Fruit fly (Drosophila melanogaster) whole organism, embryonic: ENCODE measurements around the gene CG42716.

ENCODE experiments used
- Abd-B ChIP-seq: fragments of 200-800 bp; sonication (Bioruptor generic); optimal IDR thresholded peaks from 2 replicates; lab custom pipeline; 2018; ENCODE audit warnings: missing biosample characterization, mild to moderate bottlenecking, missing genetic modification characterization, moderate library complexity
- Aef1 ChIP-seq: fragments of 200-800 bp; sonication (Bioruptor generic); IDR thresholded peaks from 3 replicates; pipeline ENCODE4 v1.3.6; 2022; ENCODE audit warnings: missing biosample characterization, missing genetic modification characterization
- CG10147 ChIP-seq: fragments of 200-800 bp; sonication (Bioruptor generic); optimal IDR thresholded peaks from 2 replicates; lab custom pipeline; 2019; ENCODE audit warnings: missing biosample characterization, mild to moderate bottlenecking, missing genetic modification characterization, moderate library complexity
- CG10543 ChIP-seq: fragments of 200-800 bp; sonication (Bioruptor generic); optimal IDR thresholded peaks from 3 replicates; lab custom pipeline; 2017; ENCODE audit warnings: missing biosample characterization, mild to moderate bottlenecking, missing genetic modification characterization, moderate library complexity
- CG10979 ChIP-seq: fragments of 200-800 bp; sonication (Bioruptor generic); optimal IDR thresholded peaks from 2 replicates; lab custom pipeline; 2018; ENCODE audit warnings: missing biosample characterization, mild to moderate bottlenecking, missing genetic modification characterization, moderate library complexity
- CG11456 ChIP-seq: fragments of 200-800 bp; sonication (Bioruptor generic); IDR thresholded peaks from 3 replicates; pipeline ENCODE4 v1.3.6; 2022; ENCODE audit warnings: missing biosample characterization, missing genetic modification characterization
- CG11723 ChIP-seq: fragments of 200-800 bp; sonication (Bioruptor generic); optimal IDR thresholded peaks from 2 replicates; lab custom pipeline; 2017; ENCODE audit warnings: missing biosample characterization, mild to moderate bottlenecking, missing genetic modification characterization
- CG12744 ChIP-seq: fragments of 200-800 bp; sonication (Bioruptor generic); optimal IDR thresholded peaks from 2 replicates; lab custom pipeline; 2016; ENCODE audit warnings: missing biosample characterization, missing genetic modification characterization
- CG12769 ChIP-seq: fragments of 200-800 bp; sonication (Bioruptor generic); optimal IDR thresholded peaks from 2 replicates; lab custom pipeline; 2019; ENCODE audit warnings: missing biosample characterization, mild to moderate bottlenecking, missing genetic modification characterization, moderate library complexity
- CG15514 ChIP-seq: fragments of 200-800 bp; sonication (Bioruptor generic); optimal IDR thresholded peaks from 3 replicates; lab custom pipeline; 2017; ENCODE audit warnings: missing biosample characterization, missing genetic modification characterization, mild to moderate bottlenecking, moderate library complexity, missing genetic modification reagents
- CG15696 ChIP-seq: fragments of 200-800 bp; sonication (Bioruptor generic); optimal IDR thresholded peaks from 2 replicates; lab custom pipeline; 2019; ENCODE audit warnings: missing biosample characterization, mild to moderate bottlenecking, missing genetic modification characterization, moderate library complexity
- CG16815 ChIP-seq: fragments of 200-800 bp; sonication (Bioruptor generic); optimal IDR thresholded peaks from 3 replicates; lab custom pipeline; 2017; ENCODE audit warnings: missing biosample characterization, mild to moderate bottlenecking, missing genetic modification characterization
- CG17328 ChIP-seq: fragments of 200-800 bp; sonication (Bioruptor generic); IDR thresholded peaks from 2 replicates; pipeline ENCODE4 v1.3.6; 2022; ENCODE audit warnings: missing biosample characterization, missing genetic modification characterization
- CG33557 ChIP-seq: fragments of 200-800 bp; sonication (Bioruptor generic); optimal IDR thresholded peaks from 2 replicates; lab custom pipeline; 2019; ENCODE audit warnings: missing biosample characterization, mild to moderate bottlenecking, missing genetic modification characterization, moderate library complexity
- CG4707 ChIP-seq: fragments of 200-800 bp; sonication (Bioruptor generic); optimal IDR thresholded peaks from 2 replicates; lab custom pipeline; 2018; ENCODE audit warnings: missing biosample characterization, mild to moderate bottlenecking, missing genetic modification characterization, moderate library complexity
- CG6272 ChIP-seq: fragments of 200-800 bp; sonication (Bioruptor generic); IDR thresholded peaks from 2 replicates; pipeline ENCODE4 v1.3.6; 2022; ENCODE audit warnings: missing biosample characterization, missing genetic modification characterization
- CG6854 ChIP-seq: fragments of 200-800 bp; sonication (Bioruptor generic); optimal IDR thresholded peaks from 3 replicates; lab custom pipeline; 2017; ENCODE audit warnings: missing biosample characterization, mild to moderate bottlenecking, missing genetic modification characterization
- CG7271 ChIP-seq: fragments of 200-800 bp; sonication (Bioruptor generic); optimal IDR thresholded peaks from 2 replicates; lab custom pipeline; 2018; ENCODE audit warnings: missing biosample characterization, mild to moderate bottlenecking, missing genetic modification characterization, moderate library complexity
- CG9437 ChIP-seq: fragments of 200-800 bp; sonication (Bioruptor generic); optimal IDR thresholded peaks from 2 replicates; lab custom pipeline; 2018; ENCODE audit warnings: missing biosample characterization, mild to moderate bottlenecking, missing genetic modification characterization
- CG9817 ChIP-seq: fragments of 200-800 bp; sonication (Bioruptor generic); optimal IDR thresholded peaks from 2 replicates; lab custom pipeline; 2018; ENCODE audit warnings: missing biosample characterization, mild to moderate bottlenecking, missing genetic modification characterization, moderate library complexity
- CG9932 ChIP-seq: fragments of 200-800 bp; sonication (Bioruptor generic); IDR thresholded peaks from 2 replicates; pipeline ENCODE4 v1.3.6; 2022; ENCODE audit warnings: missing biosample characterization, missing genetic modification characterization
- Dek ChIP-seq: fragments of 200-800 bp; sonication (Bioruptor generic); optimal IDR thresholded peaks from 3 replicates; lab custom pipeline; 2019; ENCODE audit warnings: missing biosample characterization, mild to moderate bottlenecking, missing genetic modification characterization, moderate library complexity
- Doc3 ChIP-seq: fragments of 200-800 bp; sonication (Bioruptor generic); IDR thresholded peaks from 3 replicates; pipeline ENCODE4 v1.3.6; 2022; ENCODE audit warnings: missing biosample characterization, missing genetic modification characterization; ENCODE audit not compliant: partially characterized antibody
- H2.0 ChIP-seq: fragments of 200-800 bp; sonication (Bioruptor generic); IDR thresholded peaks from 2 replicates; pipeline ENCODE4 v1.3.6; 2022; ENCODE audit warnings: missing biosample characterization, missing genetic modification characterization
- Hmr ChIP-seq: fragments of 200-800 bp; sonication (Bioruptor generic); optimal IDR thresholded peaks from 3 replicates; lab custom pipeline; 2017; ENCODE audit warnings: mild to moderate bottlenecking, missing biosample characterization, missing genetic modification reagents, missing genetic modification characterization
- Lim3 ChIP-seq: fragments of 200-800 bp; sonication (Bioruptor generic); IDR thresholded peaks from 2 replicates; pipeline ENCODE4 v1.3.6; 2022; ENCODE audit warnings: missing biosample characterization, missing genetic modification characterization
- Oaz ChIP-seq: fragments of 200-800 bp; sonication (Bioruptor generic); IDR thresholded peaks from 2 replicates; pipeline ENCODE4 v1.3.6; 2022; ENCODE audit warnings: missing biosample characterization, missing genetic modification characterization
- Ptx1 ChIP-seq: fragments of 200-800 bp; sonication (Bioruptor generic); IDR thresholded peaks from 2 replicates; pipeline ENCODE4 v1.3.6; 2022; ENCODE audit warnings: missing biosample characterization, missing genetic modification characterization
- Rx ChIP-seq: fragments of 200-800 bp; sonication (Bioruptor generic); IDR thresholded peaks from 2 replicates; pipeline ENCODE4 v1.3.6; 2022; ENCODE audit warnings: missing biosample characterization, missing genetic modification characterization
- Side ChIP-seq: fragments of 200-800 bp; sonication (Bioruptor generic); optimal IDR thresholded peaks from 2 replicates; lab custom pipeline; 2016; ENCODE audit warnings: missing biosample characterization, missing genetic modification characterization
- Sry-δ ChIP-seq: fragments of 200-800 bp; sonication (Bioruptor generic); optimal IDR thresholded peaks from 2 replicates; lab custom pipeline; 2016; ENCODE audit warnings: missing biosample characterization, missing genetic modification characterization
- abd-A ChIP-seq: fragments of 200-800 bp; sonication (Bioruptor generic); optimal IDR thresholded peaks from 3 replicates; lab custom pipeline; 2019; ENCODE audit warnings: missing biosample characterization, mild to moderate bottlenecking, missing genetic modification characterization, moderate library complexity
- cas ChIP-seq: fragments of 200-800 bp; sonication (Bioruptor generic); IDR thresholded peaks from 2 replicates; pipeline ENCODE4 v1.3.6; 2022; ENCODE audit warnings: missing biosample characterization, missing genetic modification characterization
- chm ChIP-seq: fragments of 200-800 bp; sonication (Bioruptor generic); IDR thresholded peaks from 2 replicates; pipeline ENCODE4 v1.3.6; 2022; ENCODE audit warnings: missing biosample characterization, missing genetic modification characterization
- corto ChIP-seq: fragments of 200-800 bp; sonication (Bioruptor generic); optimal IDR thresholded peaks from 2 replicates; lab custom pipeline; 2016; ENCODE audit warnings: missing biosample characterization, mild to moderate bottlenecking, missing genetic modification characterization, moderate library complexity
- crol ChIP-seq: fragments of 200-800 bp; sonication (Bioruptor generic); IDR thresholded peaks from 2 replicates; pipeline ENCODE4 v1.3.6; 2022; ENCODE audit warnings: missing biosample characterization, missing genetic modification characterization
- exex ChIP-seq: fragments of 200-800 bp; sonication (Bioruptor generic); optimal IDR thresholded peaks from 4 replicates; lab custom pipeline; 2018; ENCODE audit warnings: missing biosample characterization, mild to moderate bottlenecking, missing genetic modification characterization, moderate library complexity
- gfzf ChIP-seq: fragments of 200-800 bp; sonication (Bioruptor generic); optimal IDR thresholded peaks from 2 replicates; lab custom pipeline; 2016; ENCODE audit warnings: missing biosample characterization, mild to moderate bottlenecking, missing genetic modification characterization, moderate library complexity
- hb ChIP-seq: fragments of 200-800 bp; sonication (Bioruptor generic); IDR thresholded peaks from 3 replicates; pipeline ENCODE4 v1.3.6; 2022; ENCODE audit warnings: missing biosample characterization, missing genetic modification characterization; ENCODE audit not compliant: partially characterized antibody
- her ChIP-seq: fragments of 200-800 bp; sonication (Bioruptor generic); optimal IDR thresholded peaks from 2 replicates; lab custom pipeline; 2016; ENCODE audit warnings: missing biosample characterization, missing genetic modification characterization
- jing ChIP-seq: fragments of 200-800 bp; sonication (Bioruptor generic); optimal IDR thresholded peaks from 2 replicates; lab custom pipeline; 2018; ENCODE audit warnings: missing biosample characterization, mild to moderate bottlenecking, missing genetic modification characterization
- lov ChIP-seq, 2 experiments: fragments of 200-800 bp in 1 of 2; fragments of >200 bp in 1 of 2; sonication (Bioruptor generic) in 1 of 2; IDR thresholded peaks in 1 of 2; optimal IDR thresholded peaks in 1 of 2; 2 replicates in 1 of 2; 3 replicates in 1 of 2; pipeline versions ENCODE4 v1.3.6 to Lab custom; 2017 to 2022; ENCODE audit warnings: missing biosample characterization in 1 of 2, missing genetic modification characterization in 1 of 2
- otp ChIP-seq: fragments of 200-800 bp; sonication (Bioruptor generic); IDR thresholded peaks from 3 replicates; pipeline ENCODE4, ENCODE4 v1.3.6; 2022; ENCODE audit warnings: missing biosample characterization, missing genetic modification characterization
- psq ChIP-seq: fragments of 200-800 bp; sonication (Bioruptor generic); optimal IDR thresholded peaks from 2 replicates; lab custom pipeline; 2017; ENCODE audit warnings: missing biosample characterization, missing genetic modification characterization
- seq ChIP-seq: fragments of 200-800 bp; sonication (Bioruptor generic); IDR thresholded peaks from 2 replicates; pipeline ENCODE4 v1.3.6; 2022; ENCODE audit warnings: missing biosample characterization, missing genetic modification characterization
- sqz ChIP-seq: fragments of 200-800 bp; sonication (Bioruptor generic); optimal IDR thresholded peaks from 3 replicates; lab custom pipeline; 2018; ENCODE audit warnings: missing biosample characterization, mild to moderate bottlenecking, missing genetic modification characterization
- tap ChIP-seq: fragments of 200-800 bp; optimal IDR thresholded peaks from 3 replicates; lab custom pipeline; 2019; ENCODE audit warnings: missing biosample characterization, mild to moderate bottlenecking, missing genetic modification characterization, moderate library complexity
- wor ChIP-seq: fragments of 200-800 bp; sonication (Bioruptor generic); IDR thresholded peaks from 2 replicates; pipeline ENCODE4 v1.3.6; 2022; ENCODE audit warnings: missing biosample characterization, missing genetic modification characterization
- yki ChIP-seq: fragments of >200 bp; optimal IDR thresholded peaks from 3 replicates; lab custom pipeline; 2018
- z ChIP-seq: fragments of 200-800 bp; sonication (Bioruptor generic); IDR thresholded peaks from 3 replicates; pipeline ENCODE4 v1.3.6; 2022; ENCODE audit warnings: missing biosample characterization, missing genetic modification characterization
- zfh1 ChIP-seq: fragments of 200-800 bp; sonication (Bioruptor generic); IDR thresholded peaks from 3 replicates; pipeline ENCODE4 v1.3.6; 2022; ENCODE audit warnings: missing biosample characterization, missing genetic modification characterization

Gene CG42716

dm6 chr3L:16054095-16054494, 20.5 kb downstream of the CG42716 start (continued):
- peak; percentile 65 for TF ChIP-seq Ptx1 (GFP tag; lab: Robert Waterston, UW)
- TF ChIP-seq chm = no peak
- no peak for TF ChIP-seq CG9817 (tag; lab: Kevin White, UChicago)
- no peak for TF ChIP-seq cas (GFP tag; lab: Robert Waterston, UW)
- TF ChIP-seq H2.0 (GFP tag; lab: Robert Waterston, UW) = no peak
- peak; percentile 28; the same call in 1 of the 3 replicates for TF ChIP-seq otp (GFP tag; lab: Robert Waterston, UW)
- TF ChIP-seq CG6854 (GFP tag; lab: Kevin White, UChicago) = no peak
- peak; percentile 26 for TF ChIP-seq jing (GFP tag; lab: Kevin White, UChicago)
- TF ChIP-seq CG10979 (tag; lab: Kevin White, UChicago) = peak; percentile 49
- TF ChIP-seq CG17328 = no peak
- no peak for TF ChIP-seq CG4707
- TF ChIP-seq Hmr (GFP tag; lab: Kevin White, UChicago) = peak; percentile 48
- TF ChIP-seq abd-A (tag; lab: Kevin White, UChicago) = no peak
- 0 out of 2 replicates have a peak, but pooled peaks have one; percentile 19 for TF ChIP-seq wor (GFP tag; lab: Robert Waterston, UW)
- no peak for TF ChIP-seq exex (tag; lab: Kevin White, UChicago)
- TF ChIP-seq seq (GFP tag; lab: Robert Waterston, UW) = 0 out of 2 replicates have a peak, but pooled peaks have one; percentile 16
- no peak for TF ChIP-seq crol (GFP tag; lab: Robert Waterston, UW)
- no peak for TF ChIP-seq sqz (GFP tag; lab: Kevin White, UChicago)
- TF ChIP-seq Sry-δ (GFP tag; lab: Kevin White, UChicago) = no peak
- no peak for TF ChIP-seq CG15514 (GFP tag; lab: Kevin White, UChicago)
- no peak for TF ChIP-seq CG12744 (GFP tag; lab: Kevin White, UChicago)
- no peak for TF ChIP-seq lov (optimal IDR thresholded peaks at IDR 0.05; lab: Kevin White, UChicago)
- no peak for TF ChIP-seq lov (GFP tag; IDR thresholded peaks at IDR 0.05; lab: Robert Waterston, UW)
- TF ChIP-seq Rx (GFP tag; lab: Robert Waterston, UW) = no peak
- no peak for TF ChIP-seq CG11723 (GFP tag; lab: Kevin White, UChicago)
- no peak for TF ChIP-seq Oaz (GFP tag; lab: Robert Waterston, UW)
- peak; percentile 62 for TF ChIP-seq CG9437 (GFP tag; lab: Kevin White, UChicago)
- TF ChIP-seq CG10147 (GFP tag; lab: Kevin White, UChicago) = peak; percentile 38
- TF ChIP-seq her (GFP tag; lab: Kevin White, UChicago) = no peak
- TF ChIP-seq Aef1 (GFP tag; lab: Robert Waterston, UW) = no peak
- TF ChIP-seq CG7271 (tag; lab: Kevin White, UChicago) = no peak
- TF ChIP-seq CG33557 (GFP tag; lab: Kevin White, UChicago) = no peak
- no peak for TF ChIP-seq tap (tag; lab: Kevin White, UChicago)
- TF ChIP-seq Side = no peak
- peak; percentile 13 for TF ChIP-seq Abd-B (GFP tag; lab: Kevin White, UChicago)
- no peak for TF ChIP-seq CG15696 (tag; lab: Kevin White, UChicago)
- TF ChIP-seq zfh1 (GFP tag; lab: Robert Waterston, UW) = no peak
- TF ChIP-seq CG16815 (GFP tag; lab: Kevin White, UChicago) = no peak
- no peak for TF ChIP-seq CG10543 (GFP tag; lab: Kevin White, UChicago)
- no peak for TF ChIP-seq z (GFP tag; lab: Robert Waterston, UW)
- no peak for TF ChIP-seq CG12769
- TF ChIP-seq psq (GFP tag; lab: Kevin White, UChicago) = no peak
- TF ChIP-seq Doc3 = no peak
- TF ChIP-seq hb (GFP tag; lab: Robert Waterston, UW) = no peak
- no peak for TF ChIP-seq Dek (tag; lab: Kevin White, UChicago)
- TF ChIP-seq gfzf (GFP tag; lab: Kevin White, UChicago) = no peak
- TF ChIP-seq Lim3 = no peak
- TF ChIP-seq CG9932 = no peak
- no peak for TF ChIP-seq CG6272
- no peak for TF ChIP-seq corto (GFP tag; lab: Kevin White, UChicago)
- no peak for TF ChIP-seq yki (lab: Kevin White, UChicago)
- TF ChIP-seq CG11456 (GFP tag; lab: Robert Waterston, UW) = no peak
